Worm (Caenorhabditis elegans) whole organism, L1 larva: ENCODE data around the gene fpn-1.2.

ENCODE experiments used
- C04F5.9 ChIP-seq: sonication (generic microtip); optimal IDR thresholded peaks from 2 replicates; lab custom pipeline; 2016; ENCODE audit warnings: missing genetic modification characterization, missing compliant biosample characterization
- aha-1 ChIP-seq: fragments of 150-350 bp; optimal IDR thresholded peaks from 2 replicates; lab custom pipeline; 2014; ENCODE audit warnings: missing biosample characterization, missing genetic modification characterization
- aly-2 ChIP-seq: fragments of 150-350 bp; optimal IDR thresholded peaks from 2 replicates; lab custom pipeline; 2014; ENCODE audit warnings: missing biosample characterization, missing genetic modification characterization
- ama-1 ChIP-seq: fragments of 150-350 bp; optimal IDR thresholded peaks from 2 replicates; lab custom pipeline; 2014
- ceh-63 ChIP-seq: fragments of 200-800 bp; sonication (Bioruptor generic); optimal IDR thresholded peaks from 2 replicates; lab custom pipeline; 2018; ENCODE audit warnings: mild to moderate bottlenecking, missing genetic modification characterization, missing compliant biosample characterization
- dpl-1 ChIP-seq, 3 experiments: fragments of 150-350 bp in 2 of 3; sonication (generic microtip) in 1 of 3; optimal IDR thresholded peaks; 2 replicates each; lab custom pipeline; 2014 to 2017; ENCODE audit warnings: missing biosample characterization in 3 of 3, missing genetic modification characterization in 3 of 3, missing genetic modification reagents in 3 of 3
- efl-1 ChIP-seq, 4 experiments: fragments of 150-350 bp; optimal IDR thresholded peaks in 3 of 4; peaks in 1 of 4; 1 replicate in 1 of 4; 2 replicates in 3 of 4; lab custom pipeline; 2014; ENCODE audit warnings: missing biosample characterization in 2 of 4, missing genetic modification characterization in 2 of 4, missing genetic modification reagents in 2 of 4
- egl-13 ChIP-seq: sonication (generic microtip); optimal IDR thresholded peaks from 2 replicates; lab custom pipeline; 2016; ENCODE audit warnings: missing genotype, missing genetic modification reagents, missing genetic modification characterization, missing compliant biosample characterization
- elt-2 ChIP-seq: sonication (generic microtip); optimal IDR thresholded peaks from 2 replicates; lab custom pipeline; 2016; ENCODE audit warnings: missing genetic modification characterization, mild to moderate bottlenecking, inconsistent platforms, missing compliant biosample characterization, missing genetic modification reagents
- elt-3 ChIP-seq, 6 experiments: fragments of 150-350 bp in 1 of 6; sonication (generic microtip); optimal IDR thresholded peaks; 2 replicates each; lab custom pipeline; 2017 to 2018; ENCODE audit warnings: missing biosample characterization in 6 of 6, missing genetic modification characterization in 6 of 6, inconsistent platforms in 1 of 6
- fkh-4 ChIP-seq: sonication (generic microtip); optimal IDR thresholded peaks from 2 replicates; lab custom pipeline; 2016; ENCODE audit warnings: missing compliant biosample characterization, missing genetic modification characterization, borderline replicate concordance
- grh-1 ChIP-seq: fragments of 200-800 bp; sonication (Bioruptor generic); IDR thresholded peaks from 2 replicates; pipeline ENCODE4 v1.3.6; 2022; ENCODE audit warnings: missing genetic modification reagents, missing genetic modification characterization, missing compliant biosample characterization
- hlh-17 ChIP-seq: fragments of 200-800 bp; sonication (Bioruptor generic); optimal IDR thresholded peaks from 2 replicates; lab custom pipeline; 2018; ENCODE audit warnings: missing genetic modification characterization, mild to moderate bottlenecking, missing compliant biosample characterization, moderate library complexity, borderline replicate concordance
- hlh-4 ChIP-seq: sonication (generic microtip); optimal IDR thresholded peaks from 2 replicates; lab custom pipeline; 2016; ENCODE audit warnings: mild to moderate bottlenecking, missing genetic modification characterization, missing compliant biosample characterization
- hpl-2 ChIP-seq: fragments of 150-350 bp; optimal IDR thresholded peaks from 2 replicates; lab custom pipeline; 2014; ENCODE audit warnings: missing biosample characterization, missing genetic modification reagents, missing genetic modification characterization
- jun-1 ChIP-seq: fragments of 150-350 bp; optimal IDR thresholded peaks from 2 replicates; lab custom pipeline; 2014; ENCODE audit warnings: missing biosample characterization, missing genetic modification reagents, missing genetic modification characterization
- lin-14 ChIP-seq: fragments of 200-800 bp; sonication (Bioruptor generic); optimal IDR thresholded peaks from 2 replicates; lab custom pipeline; 2018; ENCODE audit warnings: mild to moderate bottlenecking, missing genetic modification characterization, moderate library complexity, missing compliant biosample characterization
- lin-15B ChIP-seq: fragments of 150-350 bp; sonication (generic microtip); optimal IDR thresholded peaks from 3 replicates; lab custom pipeline; 2014; ENCODE audit warnings: missing biosample characterization, missing genetic modification characterization
- lin-35 ChIP-seq, 2 experiments: fragments of 150-350 bp; optimal IDR thresholded peaks; 2 replicates each; lab custom pipeline; 2014; ENCODE audit warnings: missing biosample characterization in 2 of 2, missing genetic modification characterization in 2 of 2, missing genetic modification reagents in 2 of 2
- mef-2 ChIP-seq: fragments of 150-350 bp; optimal IDR thresholded peaks from 2 replicates; lab custom pipeline; 2014; ENCODE audit warnings: missing biosample characterization, missing genetic modification characterization
- nhr-12 ChIP-seq: sonication (generic microtip); optimal IDR thresholded peaks from 2 replicates; lab custom pipeline; 2017; ENCODE audit warnings: missing biosample characterization, missing genetic modification characterization
- nhr-19 ChIP-seq: fragments of 200-800 bp; sonication (Bioruptor generic); conservative IDR thresholded peaks from 2 replicates; pipeline ENCODE4 v1.3.6; 2022; ENCODE audit warnings: missing genetic modification characterization, missing compliant biosample characterization
- nhr-20 ChIP-seq: sonication (generic microtip); optimal IDR thresholded peaks from 2 replicates; lab custom pipeline; 2016; ENCODE audit warnings: mild to moderate bottlenecking, missing genetic modification characterization, missing compliant biosample characterization
- nhr-237 ChIP-seq: fragments of 150-350 bp; optimal IDR thresholded peaks from 2 replicates; lab custom pipeline; 2014; ENCODE audit warnings: missing biosample characterization, missing genetic modification characterization
- nhr-28 ChIP-seq: fragments of 150-350 bp; optimal IDR thresholded peaks from 2 replicates; lab custom pipeline; 2014; ENCODE audit warnings: missing biosample characterization, missing genetic modification characterization
- nhr-76 ChIP-seq: sonication (generic microtip); optimal IDR thresholded peaks from 2 replicates; lab custom pipeline; 2017; ENCODE audit warnings: missing biosample characterization, missing genetic modification characterization
- nhr-84 ChIP-seq: sonication (generic microtip); optimal IDR thresholded peaks from 2 replicates; lab custom pipeline; 2017; ENCODE audit warnings: missing biosample characterization, missing genetic modification characterization
- nhr-85 ChIP-seq: sonication (generic microtip); peaks from one replicate; lab custom pipeline; 2016; ENCODE audit warnings: missing genetic modification characterization, inconsistent platforms, missing compliant biosample characterization
- pax-3 ChIP-seq: fragments of 200-800 bp; sonication (Bioruptor generic); optimal IDR thresholded peaks from 2 replicates; lab custom pipeline; 2018; ENCODE audit warnings: mild to moderate bottlenecking, missing genetic modification characterization, moderate library complexity, missing compliant biosample characterization
- rnt-1 ChIP-seq: sonication (generic microtip); optimal IDR thresholded peaks from 2 replicates; lab custom pipeline; 2016; ENCODE audit warnings: mild to moderate bottlenecking, missing genetic modification characterization, moderate library complexity, missing compliant biosample characterization
- snu-23 ChIP-seq: sonication (generic microtip); optimal IDR thresholded peaks from 2 replicates; lab custom pipeline; 2016; ENCODE audit warnings: missing genetic modification characterization, missing compliant biosample characterization
- sox-4 ChIP-seq: sonication (generic microtip); optimal IDR thresholded peaks from 2 replicates; lab custom pipeline; 2016; ENCODE audit warnings: missing genetic modification characterization, missing compliant biosample characterization
- tbx-2 ChIP-seq: sonication (generic microtip); optimal IDR thresholded peaks from 2 replicates; lab custom pipeline; 2016; ENCODE audit warnings: missing genetic modification characterization, missing compliant biosample characterization
- tlp-1 ChIP-seq: fragments of 150-350 bp; optimal IDR thresholded peaks from 2 replicates; lab custom pipeline; 2014; ENCODE audit warnings: missing biosample characterization, missing genetic modification characterization
- unc-30 ChIP-seq: sonication (generic microtip); optimal IDR thresholded peaks from 2 replicates; lab custom pipeline; 2017; ENCODE audit warnings: missing biosample characterization, missing genetic modification characterization
- unc-86 ChIP-seq: sonication (generic microtip); optimal IDR thresholded peaks from 2 replicates; lab custom pipeline; 2016; ENCODE audit warnings: missing genetic modification characterization, missing compliant biosample characterization
- unc-98 ChIP-seq: fragments of 200-800 bp; sonication (Bioruptor generic); IDR thresholded peaks from 2 replicates; pipeline ENCODE4 v1.3.6; 2022; ENCODE audit warnings: missing genetic modification characterization, missing compliant biosample characterization
- ztf-11 ChIP-seq, 2 experiments: sonication (generic microtip); optimal IDR thresholded peaks; 2 replicates each; lab custom pipeline; 2016 to 2017; ENCODE audit warnings: missing genetic modification characterization in 2 of 2, missing biosample characterization in 1 of 2, missing compliant biosample characterization in 1 of 2

Gene fpn-1.2

ce11 chrV:1435106-1435505, 29.4 kb downstream of the fpn-1.2 start:
- TF ChIP-seq pax-3 (tag; lab: Kevin White, UChicago) (no peak), tlp-1 (tag; lab: Kevin White, UChicago) (no peak), C04F5.9 (tag; lab: Kevin White, UChicago) (no peak), efl-1 (optimal IDR thresholded peaks at IDR 0.05; lab: Kevin White, UChicago) (no peak), efl-1 (GFP tag; optimal IDR thresholded peaks at IDR 0.05 in 1 of 2; lab: Kevin White, UChicago) (peak in 1 of 2 experiments; percentile 93)

ce11 chrV:1434398-1434797, 30.1 kb downstream of the fpn-1.2 start:
- TF ChIP-seq lin-35 (GFP tag; optimal IDR thresholded peaks at IDR 0.05; lab: Kevin White, UChicago) = no peak
- no peak for TF ChIP-seq efl-1 (optimal IDR thresholded peaks at IDR 0.05; lab: Kevin White, UChicago)
- peak in 1 of 2 experiments; percentile 87 for TF ChIP-seq efl-1 (GFP tag; optimal IDR thresholded peaks at IDR 0.05 in 1 of 2; lab: Kevin White, UChicago)
- TF ChIP-seq lin-14 = no peak
- TF ChIP-seq dpl-1 (GFP tag; optimal IDR thresholded peaks at IDR 0.05; lab: Kevin White, UChicago) = peak in 1 of 3 experiments; percentile 11
- no peak for TF ChIP-seq aha-1 (tag; lab: Kevin White, UChicago)
- no peak for TF ChIP-seq sox-4 (tag; lab: Kevin White, UChicago)
- no peak for TF ChIP-seq lin-15B (tag; lab: Kevin White, UChicago)
- no peak for TF ChIP-seq unc-86 (tag; lab: Kevin White, UChicago)
- no peak for TF ChIP-seq unc-98 (GFP tag; lab: Robert Waterston, UW)

DNA sequence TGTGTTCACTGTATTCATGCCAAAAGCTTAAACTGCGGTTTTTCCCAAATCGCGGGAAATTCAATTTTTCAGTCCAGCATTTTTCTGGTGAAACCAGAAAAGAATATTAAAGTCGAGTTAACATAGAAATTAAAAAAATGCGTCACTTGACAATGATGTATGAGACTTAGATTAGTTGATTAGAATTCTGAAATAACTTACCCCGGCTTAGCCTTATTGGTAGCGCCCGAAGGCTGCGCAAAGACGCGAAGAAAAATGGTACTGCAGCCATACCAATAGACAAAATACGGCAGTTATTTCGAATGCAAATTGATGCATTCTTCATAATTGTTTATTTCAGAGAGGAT, 31.1 kb downstream of the fpn-1.2 start:
- no peak for TF ChIP-seq aha-1 (tag; lab: Kevin White, UChicago)
- TF ChIP-seq mef-2 (tag; lab: Kevin White, UChicago) = no peak
- TF ChIP-seq hlh-4 = no peak
- no peak for TF ChIP-seq aly-2 (tag; lab: Kevin White, UChicago)
- no peak for TF ChIP-seq efl-1 (optimal IDR thresholded peaks at IDR 0.05; lab: Kevin White, UChicago)
- peak in 1 of 2 experiments; percentile 92 for TF ChIP-seq efl-1 (GFP tag; optimal IDR thresholded peaks at IDR 0.05 in 1 of 2; lab: Kevin White, UChicago)
- TF ChIP-seq, all 84 proteins: peak for 1

DNA sequence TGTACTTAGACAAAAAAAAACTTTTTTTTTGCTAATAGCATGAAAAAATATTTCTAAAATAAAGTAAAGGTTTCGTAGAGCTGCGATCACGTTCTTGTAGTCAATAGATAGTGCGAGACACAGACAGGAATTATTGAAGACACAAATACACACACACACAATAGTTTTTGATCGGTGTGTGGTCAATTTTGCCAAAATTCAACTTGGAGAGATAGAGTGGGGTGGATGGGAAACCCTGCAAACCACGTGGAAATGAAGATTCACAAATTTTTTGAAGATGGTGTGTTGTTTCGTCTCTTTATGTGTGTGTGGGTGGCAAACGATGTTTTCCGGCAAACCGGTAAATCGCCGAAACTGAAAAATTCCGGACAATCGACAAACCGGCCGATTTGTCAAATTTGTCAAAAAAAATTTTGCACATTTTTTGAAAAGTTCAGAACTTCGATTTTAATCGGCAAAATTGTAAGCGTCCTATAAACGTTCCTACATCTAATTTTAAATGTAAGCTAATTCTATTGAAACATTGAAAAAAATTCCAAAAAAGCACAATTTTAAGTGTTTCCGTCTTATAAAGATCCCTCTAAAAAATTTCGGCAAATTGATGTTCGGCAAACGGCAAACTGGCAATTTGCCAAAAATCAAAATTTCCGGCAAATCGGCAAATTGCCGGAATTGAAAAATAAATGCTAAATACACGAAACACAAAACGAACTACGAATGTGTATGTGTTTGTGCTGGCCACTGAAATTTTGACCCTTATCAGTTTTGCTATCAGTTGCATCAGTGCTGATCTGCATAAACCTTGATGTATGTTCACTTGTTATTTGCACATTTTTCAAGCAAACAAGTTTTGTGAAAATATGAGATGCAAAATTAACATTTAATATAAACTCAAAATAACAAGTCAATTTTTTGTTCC, 31.7 kb downstream of the fpn-1.2 start:
- TF ChIP-seq nhr-237 (tag; lab: Kevin White, UChicago) (no peak), lin-14 (peak; percentile 19), nhr-20 (tag; lab: Kevin White, UChicago) (peak; percentile 62), aha-1 (tag; lab: Kevin White, UChicago) (peak; percentile 52), snu-23 (GFP tag; lab: Kevin White, UChicago) (peak; percentile 36), elt-2 (tag; lab: Kevin White, UChicago) (peak; percentile 61), jun-1 (tag; lab: Kevin White, UChicago) (no peak), unc-30 (tag; lab: Kevin White, UChicago) (no peak), nhr-85 (tag; lab: Kevin White, UChicago) (peak; percentile 78), dpl-1 (GFP tag; optimal IDR thresholded peaks at IDR 0.05; lab: Kevin White, UChicago) (peak in 2 of 3 experiments; percentile 19 to 80), nhr-28 (tag; lab: Kevin White, UChicago) (no peak), efl-1 (optimal IDR thresholded peaks at IDR 0.05; lab: Kevin White, UChicago) (no peak), efl-1 (GFP tag; optimal IDR thresholded peaks at IDR 0.05 in 1 of 2; lab: Kevin White, UChicago) (peak in 1 of 2 experiments; percentile 96)
- TF ChIP-seq, all 84 proteins: peak for 8

DNA sequence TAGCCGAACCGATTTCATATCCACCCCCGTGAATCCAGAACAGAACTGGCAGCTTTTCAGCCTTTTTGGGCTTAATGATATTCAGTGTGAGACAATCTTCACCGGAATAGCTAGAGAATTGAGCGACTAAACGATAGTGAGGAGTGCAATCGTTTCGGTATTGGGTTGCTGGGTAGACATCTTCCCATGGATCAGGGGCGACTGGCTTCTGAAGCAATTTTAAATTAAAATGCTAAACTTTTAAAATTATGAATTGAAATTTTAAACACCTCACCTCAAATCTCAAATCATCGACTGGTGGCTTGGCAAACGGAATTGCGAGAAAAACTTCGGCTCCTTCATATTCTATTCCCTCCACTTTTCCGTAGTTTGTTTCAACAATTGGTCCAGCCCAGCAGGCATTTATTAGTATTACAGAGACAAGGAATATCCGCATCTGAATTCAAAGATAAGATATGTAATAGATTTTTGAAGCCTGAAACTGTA, 32.8 kb downstream of the fpn-1.2 start, which contains the start of gene ges-1:
TSS of gene ges-1 (minus strand) at position 436 of the 486 bp plus-strand sequence.
- TF ChIP-seq ceh-63 (GFP tag; lab: Kevin White, UChicago) (no peak), lin-35 (GFP tag; optimal IDR thresholded peaks at IDR 0.05; lab: Kevin White, UChicago) (no peak), nhr-76 (tag; lab: Kevin White, UChicago) (no peak), unc-98 (GFP tag; lab: Robert Waterston, UW) (no peak), nhr-19 (GFP tag; lab: Robert Waterston, UW) (no peak), rnt-1 (tag; lab: Kevin White, UChicago) (no peak), ztf-11 (tag; optimal IDR thresholded peaks at IDR 0.05; lab: Kevin White, UChicago) (no peak), aly-2 (tag; lab: Kevin White, UChicago) (no peak), egl-13 (tag; lab: Kevin White, UChicago) (no peak), hlh-17 (GFP tag; lab: Kevin White, UChicago) (no peak), elt-3 (tag; optimal IDR thresholded peaks at IDR 0.05; lab: Kevin White, UChicago) (no peak), fkh-4 (tag; lab: Kevin White, UChicago) (no peak), ama-1 (lab: Kevin White, UChicago) (no peak), grh-1 (GFP tag; lab: Robert Waterston, UW) (no peak), hpl-2 (GFP tag; lab: Kevin White, UChicago) (no peak), nhr-12 (no peak), unc-86 (tag; lab: Kevin White, UChicago) (no peak), tbx-2 (tag; lab: Kevin White, UChicago) (no peak), nhr-84 (tag; lab: Kevin White, UChicago) (no peak), unc-30 (tag; lab: Kevin White, UChicago) (no peak)
